Worm (Caenorhabditis elegans) whole organism, mixed stage, embryonic: ENCODE measurements around the gene F45F2.10.

Source experiments
- blmp-1 ChIP-seq: fragments of 150-350 bp; optimal IDR thresholded peaks from 2 replicates; lab custom pipeline; 2014; ENCODE audit warnings: missing biosample characterization, missing genetic modification characterization
- ceh-39 ChIP-seq: fragments of 150-350 bp; optimal IDR thresholded peaks from 2 replicates; lab custom pipeline; 2014; ENCODE audit warnings: missing biosample characterization, missing genetic modification characterization
- ceh-43 ChIP-seq: fragments of 200-800 bp; sonication (Bioruptor generic); optimal IDR thresholded peaks from 2 replicates; lab custom pipeline; 2018; ENCODE audit warnings: mild to moderate bottlenecking, missing genetic modification characterization, moderate library complexity, missing compliant biosample characterization
- ceh-83 ChIP-seq: fragments of 200-800 bp; sonication (Bioruptor generic); optimal IDR thresholded peaks from 2 replicates; lab custom pipeline; 2018; ENCODE audit warnings: mild to moderate bottlenecking, missing genetic modification characterization, missing compliant biosample characterization
- ces-1 ChIP-seq: fragments of 150-350 bp; optimal IDR thresholded peaks from 2 replicates; lab custom pipeline; 2014; ENCODE audit warnings: missing biosample characterization, missing genetic modification reagents, missing genetic modification characterization
- cnd-1 ChIP-seq: fragments of 200-800 bp; sonication (Bioruptor generic); optimal IDR thresholded peaks from 2 replicates; lab custom pipeline; 2018; ENCODE audit warnings: mild to moderate bottlenecking, missing genetic modification characterization, missing compliant biosample characterization
- drap-1 ChIP-seq: fragments of 200-800 bp; sonication (Bioruptor generic); optimal IDR thresholded peaks from 3 replicates; lab custom pipeline; 2018; ENCODE audit warnings: mild to moderate bottlenecking, missing genetic modification characterization, missing compliant biosample characterization
- elt-1 ChIP-seq: sonication (generic microtip); optimal IDR thresholded peaks from 2 replicates; lab custom pipeline; 2017; ENCODE audit warnings: missing genetic modification characterization, mild to moderate bottlenecking, missing compliant biosample characterization, antibody characterized with exemption, moderate library complexity, borderline replicate concordance; ENCODE audit not compliant: insufficient read depth
- flh-1 ChIP-seq: fragments of 200-800 bp; sonication (Bioruptor generic); optimal IDR thresholded peaks from 2 replicates; lab custom pipeline; 2018; ENCODE audit warnings: mild to moderate bottlenecking, missing genetic modification characterization, moderate library complexity, missing compliant biosample characterization
- ham-2 ChIP-seq: fragments of 200-800 bp; sonication (Bioruptor generic); optimal IDR thresholded peaks from 2 replicates; lab custom pipeline; 2018; ENCODE audit warnings: mild to moderate bottlenecking, missing genetic modification characterization, missing compliant biosample characterization
- hlh-1 ChIP-seq: fragments of 150-350 bp; optimal IDR thresholded peaks from 2 replicates; lab custom pipeline; 2014; ENCODE audit warnings: missing biosample characterization, missing genetic modification reagents, missing genetic modification characterization
- lin-13 ChIP-seq: fragments of 150-350 bp; optimal IDR thresholded peaks from 2 replicates; lab custom pipeline; 2014; ENCODE audit warnings: missing biosample characterization, missing genetic modification characterization
- lin-32 ChIP-seq: fragments of 200-800 bp; sonication (Bioruptor generic); optimal IDR thresholded peaks from 2 replicates; lab custom pipeline; 2018; ENCODE audit warnings: mild to moderate bottlenecking, missing genetic modification characterization, missing compliant biosample characterization
- lsy-2 ChIP-seq: fragments of 150-350 bp; optimal IDR thresholded peaks from 2 replicates; lab custom pipeline; 2014; ENCODE audit warnings: missing biosample characterization, missing genetic modification characterization
- mab-5 ChIP-seq: fragments of 150-350 bp; optimal IDR thresholded peaks from 2 replicates; lab custom pipeline; 2014; ENCODE audit warnings: missing biosample characterization, missing genetic modification characterization
- mep-1 ChIP-seq: fragments of 150-350 bp; optimal IDR thresholded peaks from 2 replicates; lab custom pipeline; 2017; ENCODE audit warnings: missing biosample characterization, missing genetic modification reagents, missing genetic modification characterization, inconsistent platforms
- mls-2 ChIP-seq: sonication (generic microtip); optimal IDR thresholded peaks from 2 replicates; lab custom pipeline; 2016; ENCODE audit warnings: mild to moderate bottlenecking, missing genetic modification characterization, moderate library complexity, missing compliant biosample characterization
- nhr-12 ChIP-seq: fragments of 150-350 bp; optimal IDR thresholded peaks from 2 replicates; lab custom pipeline; 2014; ENCODE audit warnings: missing biosample characterization, missing genetic modification characterization
- nhr-237 ChIP-seq: fragments of 150-350 bp; optimal IDR thresholded peaks from 2 replicates; lab custom pipeline; 2014; ENCODE audit warnings: missing biosample characterization, missing genetic modification characterization
- nhr-28 ChIP-seq: fragments of 150-350 bp; optimal IDR thresholded peaks from 2 replicates; lab custom pipeline; 2014; ENCODE audit warnings: missing biosample characterization, missing genetic modification characterization
- pha-4 ChIP-seq: fragments of 150-350 bp; optimal IDR thresholded peaks from 2 replicates; lab custom pipeline; 2018; ENCODE audit warnings: missing biosample characterization, missing genetic modification reagents, missing genetic modification characterization
- sem-2 ChIP-seq: fragments of 200-800 bp; sonication (Bioruptor generic); optimal IDR thresholded peaks from 2 replicates; lab custom pipeline; 2018; ENCODE audit warnings: mild to moderate bottlenecking, missing genetic modification characterization, missing compliant biosample characterization
- snpc-4 ChIP-seq: fragments of 150-350 bp; optimal IDR thresholded peaks from 2 replicates; lab custom pipeline; 2014; ENCODE audit warnings: missing biosample characterization, missing genetic modification characterization
- sptf-1 ChIP-seq: sonication (generic microtip); optimal IDR thresholded peaks from 2 replicates; lab custom pipeline; 2017; ENCODE audit warnings: mild to moderate bottlenecking, missing genetic modification characterization, moderate library complexity, missing compliant biosample characterization
- tbx-8 ChIP-seq: fragments of 200-800 bp; sonication (Bioruptor generic); optimal IDR thresholded peaks from 2 replicates; lab custom pipeline; 2018; ENCODE audit warnings: mild to moderate bottlenecking, missing genetic modification characterization, moderate library complexity, missing compliant biosample characterization
- unc-120 ChIP-seq: sonication (generic microtip); optimal IDR thresholded peaks from 2 replicates; lab custom pipeline; 2017; ENCODE audit warnings: missing genetic modification characterization, missing compliant biosample characterization; ENCODE audit not compliant: poor library complexity, severe bottlenecking
- unc-39 ChIP-seq: fragments of 150-350 bp; optimal IDR thresholded peaks from 2 replicates; lab custom pipeline; 2014; ENCODE audit warnings: missing biosample characterization, missing genetic modification characterization
- unc-62 ChIP-seq: fragments of 150-350 bp; optimal IDR thresholded peaks from 2 replicates; lab custom pipeline; 2014; ENCODE audit warnings: missing biosample characterization, missing genetic modification reagents, missing genetic modification characterization
- zip-8 ChIP-seq: fragments of 150-350 bp; optimal IDR thresholded peaks from 2 replicates; lab custom pipeline; 2014; ENCODE audit warnings: missing biosample characterization, missing genetic modification characterization
- ztf-11 ChIP-seq: fragments of 150-350 bp; optimal IDR thresholded peaks from 2 replicates; lab custom pipeline; 2014; ENCODE audit warnings: missing biosample characterization, missing genetic modification characterization

The F45F2.10 gene

ce11 chrV:8481274-8481673 lies 37.4 kb downstream of the F45F2.10 start:
- TF ChIP-seq drap-1 (no peak), ceh-39 (tag; lab: Kevin White, UChicago) (no peak), lsy-2 (no peak), elt-1 (tag; lab: Kevin White, UChicago) (no peak), ceh-83 (GFP tag; lab: Kevin White, UChicago) (no peak), nhr-28 (tag; lab: Kevin White, UChicago) (no peak)

- TF ChIP-seq nhr-28 (tag; lab: Kevin White, UChicago) (no peak), sem-2 (GFP tag; lab: Kevin White, UChicago) (no peak), nhr-12 (tag; lab: Kevin White, UChicago) (no peak), blmp-1 (tag; lab: Kevin White, UChicago) (no peak), mep-1 (tag; lab: Kevin White, UChicago) (no peak), unc-39 (tag; lab: Kevin White, UChicago) (no peak), ham-2 (GFP tag; lab: Kevin White, UChicago) (no peak), mls-2 (no peak), unc-62 (GFP tag; lab: Kevin White, UChicago) (no peak), ceh-43 (GFP tag; lab: Kevin White, UChicago) (no peak), zip-8 (tag; lab: Kevin White, UChicago) (no peak), elt-1 (tag; lab: Kevin White, UChicago) (no peak), lin-32 (no peak), flh-1 (GFP tag; lab: Kevin White, UChicago) (no peak), hlh-1 (tag; lab: Kevin White, UChicago) (no peak), sptf-1 (tag; lab: Kevin White, UChicago) (no peak), nhr-237 (tag; lab: Kevin White, UChicago) (no peak), unc-120 (no peak), ztf-11 (tag; lab: Kevin White, UChicago) (no peak)
These were observed 47.8 kb downstream of the F45F2.10 start, which contains the start of gene gplb-1 for ce11 chrV:8470906-8471305. Gene gplb-1 (minus strand): TSS chrV:8471242.

ce11 chrV:8468740-8469139 lies 49.9 kb downstream of the F45F2.10 start, which contains the start of gene phf-30:
Gene phf-30 (plus strand): TSS chrV:8469040.
- TF ChIP-seq zip-8 (tag; lab: Kevin White, UChicago), result no peak
- TF ChIP-seq mls-2, result no peak
- TF ChIP-seq nhr-12 (tag; lab: Kevin White, UChicago), result no peak
- no peak for TF ChIP-seq sem-2 (GFP tag; lab: Kevin White, UChicago)
- TF ChIP-seq unc-120, result no peak
- no peak for TF ChIP-seq ceh-83 (GFP tag; lab: Kevin White, UChicago)
- TF ChIP-seq lsy-2, result no peak
- no peak for TF ChIP-seq drap-1
- TF ChIP-seq nhr-237 (tag; lab: Kevin White, UChicago), result no peak
- TF ChIP-seq lin-32, result no peak
- no peak for TF ChIP-seq blmp-1 (tag; lab: Kevin White, UChicago)
- TF ChIP-seq flh-1 (GFP tag; lab: Kevin White, UChicago), result no peak

ce11 chrV:8467031-8467430 lies 51.6 kb downstream of the F45F2.10 start, which contains the start of gene mrpl-4:
Gene mrpl-4 (plus strand): TSS chrV:8467265.
- TF ChIP-seq cnd-1 (tag; lab: Kevin White, UChicago), result no peak
- TF ChIP-seq mls-2, result no peak
- TF ChIP-seq sem-2 (GFP tag; lab: Kevin White, UChicago), result no peak
- no peak for TF ChIP-seq drap-1
- no peak for TF ChIP-seq unc-62 (GFP tag; lab: Kevin White, UChicago)
- no peak for TF ChIP-seq sptf-1 (tag; lab: Kevin White, UChicago)

- no peak for TF ChIP-seq ztf-11 (tag; lab: Kevin White, UChicago)
- TF ChIP-seq ceh-43 (GFP tag; lab: Kevin White, UChicago), result no peak
- no peak for TF ChIP-seq tbx-8 (GFP tag; lab: Kevin White, UChicago)
- TF ChIP-seq mep-1 (tag; lab: Kevin White, UChicago), result no peak
- no peak for TF ChIP-seq flh-1 (GFP tag; lab: Kevin White, UChicago)
- TF ChIP-seq mab-5 (tag; lab: Kevin White, UChicago), result no peak
- no peak for TF ChIP-seq pha-4 (tag; lab: Kevin White, UChicago)
- no peak for TF ChIP-seq ces-1
- TF ChIP-seq sptf-1 (tag; lab: Kevin White, UChicago), result no peak
- TF ChIP-seq lin-32, result no peak
- TF ChIP-seq lin-13 (tag; lab: Kevin White, UChicago), result no peak
- TF ChIP-seq ham-2 (GFP tag; lab: Kevin White, UChicago), result no peak
- TF ChIP-seq snpc-4 (tag; lab: Kevin White, UChicago), result no peak
- no peak for TF ChIP-seq unc-62 (GFP tag; lab: Kevin White, UChicago)
- TF ChIP-seq, all 35 proteins: peak for 0
These were observed 53.3 kb downstream of the F45F2.10 start, which contains the start of gene mrps-2 for ce11 chrV:8465386-8465785. Gene mrps-2 (plus strand): TSS chrV:8465686.
